Fruit fly (Drosophila melanogaster) whole organism: ENCODE data around the gene SPE.

Experiments
- CG8478 ChIP-seq: fragments of >200 bp; optimal IDR thresholded peaks from 2 replicates; lab custom pipeline; 2018; ENCODE audit warnings: inconsistent platforms
- Dll ChIP-seq: fragments of >200 bp; optimal IDR thresholded peaks from 2 replicates; lab custom pipeline; 2017
- EcR ChIP-seq, 2 experiments: fragments of >200 bp; optimal IDR thresholded peaks; 2 replicates each; lab custom pipeline; 2017; ENCODE audit warnings: missing biosample characterization in 2 of 2, missing genetic modification characterization in 2 of 2, missing genetic modification reagents in 2 of 2
- pan ChIP-seq: fragments of >200 bp; optimal IDR thresholded peaks from 2 replicates; lab custom pipeline; 2017

- TF ChIP-seq EcR (GFP tag; optimal IDR thresholded peaks at IDR 0.05; lab: Kevin White, UChicago) (no peak), pan (lab: Kevin White, UChicago) (no peak), CG8478 (lab: Kevin White, UChicago) (no peak), Dll (lab: Kevin White, UChicago) (no peak)
These were observed 27.8 kb downstream of the SPE start for dm6 chr3R:23713901-23714300.
